Worm (Caenorhabditis elegans) whole organism, L1 larva: ENCODE measurements around the gene sysm-1.
A peak's percentile ranks its signal among the peaks of the same experiment; 100 is the strongest.

Source experiments
- C34B4.2 ChIP-seq: sonication (generic microtip); optimal IDR thresholded peaks from 2 replicates; lab custom pipeline; 2017; ENCODE audit warnings: mild to moderate bottlenecking, missing genetic modification characterization, missing compliant biosample characterization
- F16B12.6 ChIP-seq: fragments of 150-350 bp; optimal IDR thresholded peaks from 2 replicates; lab custom pipeline; 2014; ENCODE audit warnings: missing biosample characterization, missing genetic modification characterization
- Y116A8C.19 ChIP-seq: sonication (generic microtip); optimal IDR thresholded peaks from 2 replicates; lab custom pipeline; 2016; ENCODE audit warnings: missing compliant biosample characterization, missing genetic modification characterization, borderline replicate concordance
- aha-1 ChIP-seq: fragments of 150-350 bp; optimal IDR thresholded peaks from 2 replicates; lab custom pipeline; 2014; ENCODE audit warnings: missing biosample characterization, missing genetic modification characterization
- alr-1 ChIP-seq: fragments of 200-800 bp; sonication (Bioruptor generic); optimal IDR thresholded peaks from 2 replicates; lab custom pipeline; 2018; ENCODE audit warnings: borderline replicate concordance, mild to moderate bottlenecking, missing genetic modification characterization, missing compliant biosample characterization
- aly-2 ChIP-seq: fragments of 150-350 bp; optimal IDR thresholded peaks from 2 replicates; lab custom pipeline; 2014; ENCODE audit warnings: missing biosample characterization, missing genetic modification characterization
- ama-1 ChIP-seq: fragments of 150-350 bp; optimal IDR thresholded peaks from 2 replicates; lab custom pipeline; 2014
- blmp-1 ChIP-seq: fragments of 150-350 bp; optimal IDR thresholded peaks from 2 replicates; lab custom pipeline; 2014; ENCODE audit warnings: missing biosample characterization, missing genetic modification characterization
- ceh-63 ChIP-seq: fragments of 200-800 bp; sonication (Bioruptor generic); optimal IDR thresholded peaks from 2 replicates; lab custom pipeline; 2018; ENCODE audit warnings: mild to moderate bottlenecking, missing genetic modification characterization, missing compliant biosample characterization
- ceh-8 ChIP-seq: fragments of 200-800 bp; sonication (Bioruptor generic); optimal IDR thresholded peaks from 2 replicates; lab custom pipeline; 2018; ENCODE audit warnings: mild to moderate bottlenecking, missing genetic modification characterization, moderate library complexity, missing compliant biosample characterization
- ceh-88 ChIP-seq: fragments of 200-800 bp; sonication (Bioruptor generic); IDR thresholded peaks from 2 replicates; pipeline ENCODE4 v1.3.6; 2022; ENCODE audit warnings: missing genetic modification characterization, missing compliant biosample characterization
- dpl-1 ChIP-seq, 3 experiments: fragments of 150-350 bp in 2 of 3; sonication (generic microtip) in 1 of 3; optimal IDR thresholded peaks; 2 replicates each; lab custom pipeline; 2014 to 2017; ENCODE audit warnings: missing biosample characterization in 3 of 3, missing genetic modification characterization in 3 of 3, missing genetic modification reagents in 3 of 3
- efl-1 ChIP-seq, 4 experiments: fragments of 150-350 bp; optimal IDR thresholded peaks in 3 of 4; peaks in 1 of 4; 1 replicate in 1 of 4; 2 replicates in 3 of 4; lab custom pipeline; 2014; ENCODE audit warnings: missing biosample characterization in 2 of 4, missing genetic modification characterization in 2 of 4, missing genetic modification reagents in 2 of 4
- efl-3 ChIP-seq: fragments of 200-800 bp; sonication (Bioruptor generic); optimal IDR thresholded peaks from 2 replicates; lab custom pipeline; 2018; ENCODE audit warnings: mild to moderate bottlenecking, missing genetic modification characterization, missing compliant biosample characterization
- elt-2 ChIP-seq: sonication (generic microtip); optimal IDR thresholded peaks from 2 replicates; lab custom pipeline; 2016; ENCODE audit warnings: missing genetic modification characterization, mild to moderate bottlenecking, inconsistent platforms, missing compliant biosample characterization, missing genetic modification reagents
- ets-5 ChIP-seq: fragments of 200-800 bp; sonication (Bioruptor generic); IDR thresholded peaks from 2 replicates; pipeline ENCODE4 v1.3.6; 2022; ENCODE audit warnings: missing genetic modification characterization, missing compliant biosample characterization
- fkh-10 ChIP-seq: sonication (generic microtip); optimal IDR thresholded peaks from 2 replicates; lab custom pipeline; 2017; ENCODE audit warnings: missing biosample characterization, missing genetic modification reagents, missing genetic modification characterization
- fkh-8 ChIP-seq: sonication (generic microtip); optimal IDR thresholded peaks from 2 replicates; lab custom pipeline; 2016; ENCODE audit warnings: mild to moderate bottlenecking, missing genetic modification characterization, missing compliant biosample characterization
- fos-1 ChIP-seq: fragments of 150-350 bp; optimal IDR thresholded peaks from 2 replicates; lab custom pipeline; 2014; ENCODE audit warnings: missing biosample characterization, missing genetic modification characterization
- grh-1 ChIP-seq: fragments of 200-800 bp; sonication (Bioruptor generic); IDR thresholded peaks from 2 replicates; pipeline ENCODE4 v1.3.6; 2022; ENCODE audit warnings: missing genetic modification reagents, missing genetic modification characterization, missing compliant biosample characterization
- hlh-4 ChIP-seq: sonication (generic microtip); optimal IDR thresholded peaks from 2 replicates; lab custom pipeline; 2016; ENCODE audit warnings: mild to moderate bottlenecking, missing genetic modification characterization, missing compliant biosample characterization
- hpl-2 ChIP-seq: fragments of 150-350 bp; optimal IDR thresholded peaks from 2 replicates; lab custom pipeline; 2014; ENCODE audit warnings: missing biosample characterization, missing genetic modification reagents, missing genetic modification characterization
- irx-1 ChIP-seq: sonication (generic microtip); optimal IDR thresholded peaks from 2 replicates; lab custom pipeline; 2016; ENCODE audit warnings: missing genetic modification characterization, missing compliant biosample characterization
- lin-13 ChIP-seq: fragments of 150-350 bp; optimal IDR thresholded peaks from 2 replicates; lab custom pipeline; 2014; ENCODE audit warnings: missing biosample characterization, missing genetic modification reagents, missing genetic modification characterization
- lin-35 ChIP-seq, 2 experiments: fragments of 150-350 bp; optimal IDR thresholded peaks; 2 replicates each; lab custom pipeline; 2014; ENCODE audit warnings: missing biosample characterization in 2 of 2, missing genetic modification characterization in 2 of 2, missing genetic modification reagents in 2 of 2
- lin-39 ChIP-seq: fragments of 150-350 bp; optimal IDR thresholded peaks from 2 replicates; lab custom pipeline; 2014; ENCODE audit warnings: missing biosample characterization, missing genetic modification reagents, missing genetic modification characterization
- lir-3 ChIP-seq: sonication (generic microtip); optimal IDR thresholded peaks from 2 replicates; lab custom pipeline; 2016; ENCODE audit warnings: mild to moderate bottlenecking, missing genetic modification characterization, moderate library complexity, missing compliant biosample characterization; ENCODE audit not compliant: poor library complexity
- lsy-2 ChIP-seq, 2 experiments: fragments of 150-350 bp; optimal IDR thresholded peaks; 2 replicates each; lab custom pipeline; 2014; ENCODE audit warnings: missing biosample characterization in 2 of 2, missing genetic modification characterization in 2 of 2
- mef-2 ChIP-seq: fragments of 150-350 bp; optimal IDR thresholded peaks from 2 replicates; lab custom pipeline; 2014; ENCODE audit warnings: missing biosample characterization, missing genetic modification characterization
- nhr-11 ChIP-seq: fragments of 150-350 bp; optimal IDR thresholded peaks from 2 replicates; lab custom pipeline; 2014; ENCODE audit warnings: missing biosample characterization, missing genetic modification characterization
- nhr-20 ChIP-seq: sonication (generic microtip); optimal IDR thresholded peaks from 2 replicates; lab custom pipeline; 2016; ENCODE audit warnings: mild to moderate bottlenecking, missing genetic modification characterization, missing compliant biosample characterization
- nhr-237 ChIP-seq: fragments of 150-350 bp; optimal IDR thresholded peaks from 2 replicates; lab custom pipeline; 2014; ENCODE audit warnings: missing biosample characterization, missing genetic modification characterization
- nhr-28 ChIP-seq: fragments of 150-350 bp; optimal IDR thresholded peaks from 2 replicates; lab custom pipeline; 2014; ENCODE audit warnings: missing biosample characterization, missing genetic modification characterization
- nhr-47 ChIP-seq: sonication (generic microtip); optimal IDR thresholded peaks from 2 replicates; lab custom pipeline; 2016; ENCODE audit warnings: mild to moderate bottlenecking, missing genetic modification characterization, moderate library complexity, missing compliant biosample characterization
- nhr-71 ChIP-seq: sonication (generic microtip); optimal IDR thresholded peaks from 2 replicates; lab custom pipeline; 2016; ENCODE audit warnings: mild to moderate bottlenecking, missing genetic modification characterization, moderate library complexity, missing compliant biosample characterization
- nhr-84 ChIP-seq: sonication (generic microtip); optimal IDR thresholded peaks from 2 replicates; lab custom pipeline; 2017; ENCODE audit warnings: missing biosample characterization, missing genetic modification characterization
- nhr-90 ChIP-seq: sonication (generic microtip); optimal IDR thresholded peaks from 2 replicates; lab custom pipeline; 2016; ENCODE audit warnings: mild to moderate bottlenecking, missing genetic modification characterization, missing compliant biosample characterization; ENCODE audit not compliant: poor library complexity
- pag-3 ChIP-seq: sonication (generic microtip); optimal IDR thresholded peaks from 2 replicates; lab custom pipeline; 2017; ENCODE audit warnings: missing genetic modification characterization, mild to moderate bottlenecking, missing compliant biosample characterization, antibody characterized with exemption, borderline replicate concordance; ENCODE audit not compliant: insufficient read depth
- rnt-1 ChIP-seq: sonication (generic microtip); optimal IDR thresholded peaks from 2 replicates; lab custom pipeline; 2016; ENCODE audit warnings: mild to moderate bottlenecking, missing genetic modification characterization, moderate library complexity, missing compliant biosample characterization
- skn-1 ChIP-seq: fragments of 150-350 bp; optimal IDR thresholded peaks from 2 replicates; lab custom pipeline; 2014; ENCODE audit warnings: missing biosample characterization, missing genetic modification characterization
- snpc-4 ChIP-seq: fragments of 150-350 bp; optimal IDR thresholded peaks from 2 replicates; lab custom pipeline; 2014; ENCODE audit warnings: missing biosample characterization, missing genetic modification characterization
- snu-23 ChIP-seq: sonication (generic microtip); optimal IDR thresholded peaks from 2 replicates; lab custom pipeline; 2016; ENCODE audit warnings: missing genetic modification characterization, missing compliant biosample characterization
- sptf-1 ChIP-seq: fragments of 150-350 bp; optimal IDR thresholded peaks from 2 replicates; lab custom pipeline; 2014; ENCODE audit warnings: missing biosample characterization, missing genetic modification characterization
- sup-37 ChIP-seq: fragments of 200-800 bp; sonication (Bioruptor generic); optimal IDR thresholded peaks from 2 replicates; lab custom pipeline; 2018; ENCODE audit warnings: mild to moderate bottlenecking, missing genetic modification characterization, missing compliant biosample characterization
- tlp-1 ChIP-seq: fragments of 150-350 bp; optimal IDR thresholded peaks from 2 replicates; lab custom pipeline; 2014; ENCODE audit warnings: missing biosample characterization, missing genetic modification characterization
- unc-62 ChIP-seq: fragments of 150-350 bp; optimal IDR thresholded peaks from 2 replicates; lab custom pipeline; 2014; ENCODE audit warnings: missing biosample characterization, missing genetic modification reagents, missing genetic modification characterization
- unc-98 ChIP-seq: fragments of 200-800 bp; sonication (Bioruptor generic); IDR thresholded peaks from 2 replicates; pipeline ENCODE4 v1.3.6; 2022; ENCODE audit warnings: missing genetic modification characterization, missing compliant biosample characterization
- vab-15 ChIP-seq: sonication (generic microtip); optimal IDR thresholded peaks from 2 replicates; lab custom pipeline; 2017; ENCODE audit warnings: missing genotype, mild to moderate bottlenecking, missing genetic modification characterization, missing compliant biosample characterization
- zag-1 ChIP-seq: fragments of 150-350 bp; optimal IDR thresholded peaks from 2 replicates; lab custom pipeline; 2014; ENCODE audit warnings: missing biosample characterization, missing genetic modification characterization
- zip-4 ChIP-seq: fragments of 200-800 bp; sonication (Bioruptor generic); optimal IDR thresholded peaks from 2 replicates; lab custom pipeline; 2018; ENCODE audit warnings: mild to moderate bottlenecking, missing genetic modification characterization, moderate library complexity, missing compliant biosample characterization
- ztf-11 ChIP-seq, 2 experiments: sonication (generic microtip); optimal IDR thresholded peaks; 2 replicates each; lab custom pipeline; 2016 to 2017; ENCODE audit warnings: missing genetic modification characterization in 2 of 2, missing biosample characterization in 1 of 2, missing compliant biosample characterization in 1 of 2

The sysm-1 gene

DNA sequence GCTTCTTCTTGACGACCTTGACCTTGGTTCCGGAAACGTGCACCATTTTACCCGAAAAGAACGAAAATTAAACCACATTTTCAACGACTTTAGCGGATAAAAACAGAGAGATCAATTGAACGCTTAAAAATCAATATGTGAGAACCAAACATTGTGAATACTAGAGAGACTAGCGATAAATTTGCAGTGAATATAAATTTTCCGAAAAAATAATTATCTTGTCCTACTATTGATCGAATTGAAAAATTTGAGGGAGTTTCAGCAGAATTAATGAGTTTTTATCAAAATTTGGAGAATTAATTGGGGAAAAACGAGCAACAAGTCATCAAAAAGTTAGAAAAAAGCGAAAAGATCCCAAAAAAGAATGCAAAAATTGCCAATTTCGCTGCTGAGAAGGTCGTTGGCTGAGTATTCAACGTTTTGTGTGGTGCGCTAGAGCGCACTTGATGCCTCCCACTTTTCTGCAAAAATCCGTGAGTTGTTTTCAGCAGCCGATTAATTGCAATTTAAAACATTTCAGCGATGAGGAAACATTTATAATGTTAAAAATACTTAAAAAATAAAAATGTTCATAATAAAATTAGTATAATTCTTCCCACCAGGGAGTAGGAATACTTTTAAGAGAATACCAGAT is 25.8 kb downstream of the sysm-1 start, which contains the start of gene rpl-32 (continued):
- TF ChIP-seq elt-2 (tag; lab: Kevin White, UChicago) (no peak), aly-2 (tag; lab: Kevin White, UChicago) (no peak), vab-15 (tag; lab: Kevin White, UChicago) (peak; percentile 64), fos-1 (tag; lab: Kevin White, UChicago) (peak; percentile 58), unc-62 (GFP tag; lab: Kevin White, UChicago) (no peak), lsy-2 (tag; optimal IDR thresholded peaks at IDR 0.05; lab: Kevin White, UChicago) (peak; percentile 78 to 92), ztf-11 (tag; optimal IDR thresholded peaks at IDR 0.05; lab: Kevin White, UChicago) (peak in 1 of 2 experiments; percentile 39), nhr-71 (tag; lab: Kevin White, UChicago) (peak; percentile 82), unc-98 (no peak), dpl-1 (GFP tag; optimal IDR thresholded peaks at IDR 0.05; lab: Kevin White, UChicago) (peak; percentile 63 to 80 (median 76)), C34B4.2 (tag; lab: Kevin White, UChicago) (no peak), tlp-1 (tag; lab: Kevin White, UChicago) (no peak), ceh-63 (no peak), snpc-4 (tag; lab: Kevin White, UChicago) (peak; percentile 73), fkh-10 (GFP tag; lab: Kevin White, UChicago) (peak; percentile 19), hlh-4 (no peak), zip-4 (GFP tag; lab: Kevin White, UChicago) (no peak), nhr-84 (no peak), snu-23 (GFP tag; lab: Kevin White, UChicago) (peak; percentile 82), irx-1 (tag; lab: Kevin White, UChicago) (peak; percentile 42), efl-3 (GFP tag; lab: Kevin White, UChicago) (no peak), pag-3 (no peak), nhr-90 (tag; lab: Kevin White, UChicago) (peak; percentile 61), mef-2 (tag; lab: Kevin White, UChicago) (peak; percentile 20), nhr-47 (tag; lab: Kevin White, UChicago) (peak; percentile 74), hpl-2 (GFP tag; lab: Kevin White, UChicago) (peak; percentile 42), rnt-1 (tag; lab: Kevin White, UChicago) (peak; percentile 78), lin-13 (GFP tag; lab: Kevin White, UChicago) (peak; percentile 56), lir-3 (tag; lab: Kevin White, UChicago) (no peak), ets-5 (no peak), Y116A8C.19 (tag; lab: Kevin White, UChicago) (no peak), fkh-8 (tag; lab: Kevin White, UChicago) (peak; percentile 81), grh-1 (no peak), lin-35 (GFP tag; optimal IDR thresholded peaks at IDR 0.05; lab: Kevin White, UChicago) (peak; percentile 76 to 90), alr-1 (tag; lab: Kevin White, UChicago) (no peak), blmp-1 (tag; lab: Kevin White, UChicago) (peak; percentile 78), sptf-1 (tag; lab: Kevin White, UChicago) (no peak), aha-1 (tag; lab: Kevin White, UChicago) (no peak), skn-1 (tag; lab: Kevin White, UChicago) (peak; percentile 89), zag-1 (tag; lab: Kevin White, UChicago) (no peak), lin-39 (tag; lab: Kevin White, UChicago) (peak; percentile 53), nhr-28 (no peak), nhr-20 (tag; lab: Kevin White, UChicago) (peak; percentile 76), F16B12.6 (tag; lab: Kevin White, UChicago) (peak; percentile 83), nhr-237 (tag; lab: Kevin White, UChicago) (peak; percentile 14), ceh-8 (GFP tag; lab: Kevin White, UChicago) (no peak), ceh-88 (GFP tag; lab: Robert Waterston, UW) (peak; percentile 29; the same call in 1 of the 2 replicates), ama-1 (lab: Kevin White, UChicago) (peak; percentile 51), nhr-11 (tag; lab: Kevin White, UChicago) (no peak), efl-1 (optimal IDR thresholded peaks at IDR 0.05; lab: Kevin White, UChicago) (peak; percentile 74 to 80), efl-1 (GFP tag; optimal IDR thresholded peaks at IDR 0.05 in 1 of 2; lab: Kevin White, UChicago) (peak; percentile 74 to 97), sup-37 (no peak)
